Fruit fly (Drosophila melanogaster) whole organism, larva: Measurements from ENCODE around the gene CG34316.

Experiments used
- noc ChIP-seq: fragments of 200-800 bp; sonication (Bioruptor generic); optimal IDR thresholded peaks from 3 replicates; lab custom pipeline; 2019; ENCODE audit warnings: missing biosample characterization, mild to moderate bottlenecking, missing genetic modification characterization, moderate library complexity

Gene CG34316

dm6 chr3R:15230285-15230684, at the start of gene CG34316:
CG34316 (plus strand) TSS chr3R:15230585.
- TF ChIP-seq noc (tag; lab: Kevin White, UChicago), result no peak

dm6 chr3R:15181467-15181866, 48.9 kb upstream of the CG34316 start, which contains the start of gene Mf:
Mf (minus strand) TSS chr3R:15181510.
- TF ChIP-seq noc (tag; lab: Kevin White, UChicago), result no peak

dm6 chr3R:15196134-15197034, 34.0 kb upstream of the CG34316 start, which contains the start of the genes Kpc1 and CG42542:
Kpc1 (minus strand) TSS chr3R:15196210.
CG42542 (plus strand) TSS chr3R:15196598.
- peak; percentile 32 for TF ChIP-seq noc (tag; lab: Kevin White, UChicago)

- no peak for TF ChIP-seq noc (tag; lab: Kevin White, UChicago)
These were observed 33.0 kb upstream of the CG34316 start for dm6 chr3R:15197373-15197772.

dm6 chr3R:15198052-15198793, 32.2 kb upstream of the CG34316 start:
- peak; percentile 82 for TF ChIP-seq noc (tag; lab: Kevin White, UChicago)

dm6 chr3R:15205223-15205622, 25.2 kb upstream of the CG34316 start:
- TF ChIP-seq noc (tag; lab: Kevin White, UChicago), result no peak

dm6 chr3R:15206273-15206672, 24.1 kb upstream of the CG34316 start, which contains the start of gene Spn88Ea:
Spn88Ea (minus strand) TSS chr3R:15206447.
- TF ChIP-seq noc (tag; lab: Kevin White, UChicago), result no peak

dm6 chr3R:15208712-15209499, 21.5 kb upstream of the CG34316 start, which contains the start of the genes Spn88Eb and Mau2:
Spn88Eb (minus strand) TSS chr3R:15208762.
Mau2 (plus strand) TSS chr3R:15209204.
- peak; percentile 36 for TF ChIP-seq noc (tag; lab: Kevin White, UChicago)

- TF ChIP-seq noc (tag; lab: Kevin White, UChicago), result peak; percentile 57
These were observed 16.9 kb upstream of the CG34316 start, which contains the start of the genes CG6654 and CG4210 for dm6 chr3R:15213362-15213989. CG6654 (minus strand) TSS chr3R:15213658. CG4210 (plus strand) TSS chr3R:15213974.

dm6 chr3R:15218824-15219576, 11.4 kb upstream of the CG34316 start, which contains the start of the genes SIDL and CG12241:
SIDL (minus strand) TSS chr3R:15218874.
CG12241 (plus strand) TSS chr3R:15219256.
- peak; percentile 73 for TF ChIP-seq noc (tag; lab: Kevin White, UChicago)

dm6 chr3R:15222973-15223372, 7.4 kb upstream of the CG34316 start, which contains the start of gene Polr2G:
Polr2G (minus strand) TSS chr3R:15223180.
- TF ChIP-seq noc (tag; lab: Kevin White, UChicago), result no peak

- TF ChIP-seq noc (tag; lab: Kevin White, UChicago), result no peak
These were observed 5.1 kb upstream of the CG34316 start, which contains the start of the genes CG31344 and Caf1-55 for dm6 chr3R:15225279-15225730. CG31344 (minus strand) TSS chr3R:15225329. Caf1-55 (plus strand) TSS chr3R:15225576.

dm6 chr3R:15229329-15229876, 982 bp upstream of the CG34316 start, which contains the start of the genes Art3 and mRpS10:
Art3 (minus strand) TSS chr3R:15229408.
mRpS10 (plus strand) TSS chr3R:15229665.
- peak; percentile 100 for TF ChIP-seq noc (tag; lab: Kevin White, UChicago)
